Worm (Caenorhabditis elegans): ENCODE results near the gene dmd-9.

DNA sequence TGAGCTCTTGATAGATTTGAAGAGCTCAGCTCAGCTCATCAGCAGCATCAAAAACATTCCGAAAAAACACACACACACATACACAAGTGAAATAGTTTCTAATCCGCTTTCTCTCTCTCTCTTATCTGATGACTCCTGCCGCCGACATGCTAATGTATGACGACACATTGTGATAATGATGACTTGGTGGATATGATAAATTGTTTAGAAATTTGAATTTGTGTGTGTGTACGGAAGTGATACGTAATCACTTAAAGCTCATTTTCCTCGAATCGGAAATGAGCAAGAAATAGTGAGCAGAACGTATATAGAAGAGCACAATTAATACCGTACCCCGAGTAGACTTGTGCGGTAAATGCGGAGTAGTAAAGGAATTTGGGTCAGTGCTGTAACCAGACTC is 7.5 kb downstream of the dmd-9 start:
- TF ChIP-seq dao-5 (tag; optimal IDR thresholded peaks at IDR 0.05) (no peak), W03F9.2 (tag; optimal IDR thresholded peaks at IDR 0.05) (no peak), him-1 (tag; optimal IDR thresholded peaks at IDR 0.05) (no peak)

Measured in whole organism, L4/young adult.